Worm (Caenorhabditis elegans): ENCODE results near the gene C54F6.5.
"Not testable (repeated sequence)": the region's sequence is repeated elsewhere in the genome, so short reads cannot be mapped to it uniquely, and the experiment has no call there.

C54F6.5 gene

DNA sequence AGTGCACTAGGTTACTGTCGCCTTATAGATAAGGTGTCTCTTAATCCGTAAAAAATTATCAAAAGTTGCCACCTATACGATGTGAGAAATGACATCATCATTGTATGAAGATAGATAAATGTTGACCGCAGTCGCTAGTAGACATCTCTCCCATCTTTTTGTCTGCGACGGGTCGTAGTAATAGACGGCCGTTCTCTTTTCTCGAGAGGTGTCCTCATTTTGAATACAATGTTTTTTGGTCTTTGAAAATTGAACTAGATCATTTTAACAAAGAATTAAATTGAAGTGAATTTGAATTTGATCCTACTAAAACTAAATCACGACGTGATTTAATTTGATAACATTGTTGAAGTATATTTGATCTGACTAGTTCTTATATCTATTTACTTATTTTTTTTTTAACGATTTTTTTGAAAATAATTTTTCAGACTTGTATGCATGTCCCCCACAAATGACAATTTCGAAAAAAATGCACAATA is 20.3 kb upstream of the C54F6.5 start, which contains the start of the genes str-31 and nhr-172:
Gene str-31 (minus strand): TSS at position 101 of the 479 bp plus-strand sequence.
Gene nhr-172 (plus strand): TSS at position 429 of the 479 bp plus-strand sequence.
- TF ChIP-seq sptf-1 (tag; optimal IDR thresholded peaks at IDR 0.05) (no peak), unc-62 (GFP tag; optimal IDR thresholded peaks at IDR 0.05) (peak; percentile 19)

DNA sequence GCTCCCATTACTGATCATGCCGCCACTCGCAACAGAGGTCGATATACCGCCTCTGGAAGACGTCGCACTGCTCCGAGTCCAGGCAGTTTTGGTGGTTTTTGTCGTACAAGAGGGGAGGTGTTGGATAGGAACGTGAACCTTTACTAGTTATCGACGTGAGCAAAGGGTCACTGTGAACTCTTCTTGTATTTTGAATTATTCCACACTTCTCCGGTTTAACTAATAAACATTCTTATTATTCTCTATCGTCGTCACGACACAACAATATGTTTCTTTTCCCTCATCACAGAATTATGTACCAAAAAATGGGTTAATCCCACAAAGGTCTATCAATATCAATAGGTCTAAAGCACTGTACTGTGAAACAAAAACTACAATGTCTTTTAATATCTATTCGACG is 17.5 kb upstream of the C54F6.5 start, which contains the start of gene nhr-171:
Gene nhr-171 (plus strand): TSS at position 301 of the 400 bp plus-strand sequence.
- TF ChIP-seq M03D4.4 (tag; optimal IDR thresholded peaks at IDR 0.05); ceh-43 (GFP tag; optimal IDR thresholded peaks at IDR 0.05); mls-2 (tag; optimal IDR thresholded peaks at IDR 0.05): not testable (repeated sequence)

DNA sequence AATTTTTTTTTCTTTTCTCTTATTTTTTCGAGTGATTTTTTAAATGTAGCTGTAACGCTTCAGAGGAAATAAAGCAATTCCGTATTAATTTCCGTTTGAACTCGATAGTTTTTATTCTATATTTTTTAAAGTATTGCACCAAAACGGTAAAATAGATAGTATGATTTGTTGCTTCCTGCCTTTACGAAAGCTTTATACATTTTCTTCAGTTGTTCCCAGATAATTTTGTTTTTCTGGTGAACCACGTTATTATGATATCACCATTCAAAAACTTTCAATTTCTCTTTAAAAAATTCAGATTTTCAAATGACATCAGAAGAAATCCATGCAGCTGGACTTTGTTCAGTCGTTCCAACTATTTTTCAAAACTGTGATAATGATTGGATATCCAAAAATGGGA is 14.0 kb upstream of the C54F6.5 start, which contains the start of gene srb-18:
Gene srb-18 (plus strand): TSS at position 301 of the 400 bp plus-strand sequence.
- TF ChIP-seq ham-2 (GFP tag; optimal IDR thresholded peaks at IDR 0.05), result no peak
- no peak for TF ChIP-seq lin-32 (GFP tag; optimal IDR thresholded peaks at IDR 0.05)
- no peak for TF ChIP-seq ceh-43 (GFP tag; optimal IDR thresholded peaks at IDR 0.05)
- no peak for TF ChIP-seq elt-3 (tag; optimal IDR thresholded peaks at IDR 0.05)
- no peak for TF ChIP-seq nhr-12 (tag; optimal IDR thresholded peaks at IDR 0.05)
- TF ChIP-seq elt-1 (tag; optimal IDR thresholded peaks at IDR 0.05; ENCODE audit: borderline replicate concordance, insufficient read depth), result no peak
- no peak for TF ChIP-seq ces-1 (GFP tag; optimal IDR thresholded peaks at IDR 0.05)
- no peak for TF ChIP-seq unc-39 (tag; optimal IDR thresholded peaks at IDR 0.05)
- no peak for TF ChIP-seq mls-2 (tag; optimal IDR thresholded peaks at IDR 0.05)
- TF ChIP-seq snpc-4 (tag; optimal IDR thresholded peaks at IDR 0.05), result no peak
- TF ChIP-seq bed-3 (GFP tag; optimal IDR thresholded peaks at IDR 0.05), result no peak
- TF ChIP-seq drap-1 (GFP tag; optimal IDR thresholded peaks at IDR 0.05), result no peak
- no peak for TF ChIP-seq hlh-1 (tag; optimal IDR thresholded peaks at IDR 0.05)

DNA sequence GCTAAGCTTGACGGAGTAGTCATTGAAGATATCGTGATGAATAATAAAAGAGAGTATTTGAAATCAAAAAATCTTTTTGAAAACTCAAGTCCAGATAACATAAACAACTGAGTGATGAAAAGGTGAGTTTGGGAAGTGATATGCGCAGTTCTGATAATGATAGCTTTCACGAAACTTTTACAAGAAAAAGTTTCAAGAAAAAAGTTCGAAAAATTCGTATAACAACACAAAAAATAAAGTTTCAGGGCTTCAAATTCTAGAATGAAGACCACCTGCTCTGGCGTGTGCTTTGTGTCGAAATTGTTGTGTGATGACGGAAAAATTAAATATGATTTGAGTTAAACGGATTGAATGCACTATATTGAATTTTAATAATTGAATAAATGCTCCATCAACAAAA is 8.8 kb upstream of the C54F6.5 start, which contains the start of gene srb-19:
Gene srb-19 (minus strand): TSS at position 101 of the 400 bp plus-strand sequence.
- TF ChIP-seq mep-1 (tag; optimal IDR thresholded peaks at IDR 0.05) (no peak), ces-1 (GFP tag; optimal IDR thresholded peaks at IDR 0.05) (peak; percentile 31)

DNA sequence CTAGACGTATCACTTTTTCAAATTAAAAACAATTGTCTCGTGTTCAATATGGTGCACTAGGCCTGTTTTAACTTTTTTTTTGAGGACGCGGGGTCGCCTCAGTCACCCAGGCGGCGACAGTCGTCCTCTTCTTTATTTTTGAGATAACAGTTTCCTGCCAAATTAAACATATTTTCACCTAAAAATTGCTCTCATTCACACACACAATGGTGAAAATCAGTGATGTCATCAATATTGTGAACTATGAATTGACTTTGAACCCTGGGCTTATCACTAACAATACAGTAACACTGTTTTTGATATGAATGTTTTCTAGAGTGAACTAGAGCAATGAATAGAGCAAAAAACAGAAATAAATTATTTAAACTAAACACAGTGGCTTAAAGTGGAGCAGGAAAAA is 7.6 kb upstream of the C54F6.5 start:
- TF ChIP-seq snpc-4 (tag; optimal IDR thresholded peaks at IDR 0.05) (no peak), zip-8 (tag; optimal IDR thresholded peaks at IDR 0.05) (no peak), ztf-11 (tag; optimal IDR thresholded peaks at IDR 0.05) (no peak), bed-3 (GFP tag; optimal IDR thresholded peaks at IDR 0.05) (no peak), nhr-12 (tag; optimal IDR thresholded peaks at IDR 0.05) (no peak), nhr-2 (tag; optimal IDR thresholded peaks at IDR 0.05) (no peak), unc-62 (GFP tag; optimal IDR thresholded peaks at IDR 0.05) (no peak), lin-13 (tag; optimal IDR thresholded peaks at IDR 0.05) (no peak), flh-1 (GFP tag; optimal IDR thresholded peaks at IDR 0.05) (no peak), lsy-2 (tag; optimal IDR thresholded peaks at IDR 0.05) (no peak), sem-2 (GFP tag; optimal IDR thresholded peaks at IDR 0.05) (no peak), ceh-83 (GFP tag; optimal IDR thresholded peaks at IDR 0.05) (no peak), M03D4.4 (tag; optimal IDR thresholded peaks at IDR 0.05) (no peak), unc-120 (tag; optimal IDR thresholded peaks at IDR 0.05; ENCODE audit: poor library complexity, severe bottlenecking) (no peak), ham-2 (GFP tag; optimal IDR thresholded peaks at IDR 0.05) (no peak), mls-2 (tag; optimal IDR thresholded peaks at IDR 0.05) (no peak)

DNA sequence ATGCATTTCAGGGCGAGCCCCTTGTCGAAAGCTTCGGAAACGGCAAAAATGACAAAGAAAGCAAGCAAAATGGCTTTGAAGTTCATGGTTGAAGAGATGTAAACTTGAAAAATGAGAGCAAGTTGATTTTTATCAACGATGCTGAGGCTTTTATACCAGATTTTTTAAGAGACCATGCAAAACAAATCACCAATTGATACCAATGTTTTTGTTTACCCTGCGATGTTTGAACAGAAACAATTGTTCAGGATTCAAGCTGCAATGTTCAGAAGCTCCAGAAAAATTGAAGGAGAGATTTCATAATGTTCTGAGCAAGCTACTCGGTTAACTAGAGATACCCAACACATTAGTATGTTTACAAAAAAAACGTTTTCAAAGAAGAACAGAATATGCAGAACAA is 6.6 kb upstream of the C54F6.5 start, which contains the start of gene C54F6.15:
Gene C54F6.15 (minus strand): TSS at position 101 of the 400 bp plus-strand sequence.
- TF ChIP-seq M03D4.4 (tag; optimal IDR thresholded peaks at IDR 0.05) (no peak), ceh-83 (GFP tag; optimal IDR thresholded peaks at IDR 0.05) (no peak), nhr-237 (tag; optimal IDR thresholded peaks at IDR 0.05) (no peak), mab-5 (tag; optimal IDR thresholded peaks at IDR 0.05) (no peak), ceh-43 (GFP tag; optimal IDR thresholded peaks at IDR 0.05) (no peak), nhr-76 (tag; optimal IDR thresholded peaks at IDR 0.05) (no peak), elt-3 (tag; optimal IDR thresholded peaks at IDR 0.05) (no peak), bed-3 (GFP tag; optimal IDR thresholded peaks at IDR 0.05) (no peak), hlh-1 (tag; optimal IDR thresholded peaks at IDR 0.05) (no peak), unc-39 (tag; optimal IDR thresholded peaks at IDR 0.05) (no peak), lin-13 (tag; optimal IDR thresholded peaks at IDR 0.05) (no peak)
